Worm (Caenorhabditis elegans) whole organism, late embryonic: ENCODE measurements around the gene C53C11.2.
"Not testable (repeated sequence)": the region's sequence is repeated elsewhere in the genome, so short reads cannot be mapped to it uniquely, and the experiment has no call there.

ENCODE experiments used
- K09A11.1 ChIP-seq: sonication (generic microtip); optimal IDR thresholded peaks from 2 replicates; lab custom pipeline; 2017; ENCODE audit warnings: antibody characterized with exemption, mild to moderate bottlenecking, missing genetic modification characterization, missing compliant biosample characterization; ENCODE audit not compliant: insufficient read depth
- T23F11.4 ChIP-seq: fragments of 200-800 bp; sonication (Bioruptor generic); optimal IDR thresholded peaks from 2 replicates; lab custom pipeline; 2018; ENCODE audit warnings: mild to moderate bottlenecking, missing genetic modification characterization, missing compliant biosample characterization
- ama-1 ChIP-seq: fragments of 150-350 bp; optimal IDR thresholded peaks from 2 replicates; lab custom pipeline; 2014
- ceh-14 ChIP-seq: sonication (generic microtip); optimal IDR thresholded peaks from 2 replicates; lab custom pipeline; 2016; ENCODE audit warnings: missing genotype, missing genetic modification characterization, missing compliant biosample characterization
- ceh-18 ChIP-seq: sonication (generic microtip); optimal IDR thresholded peaks from 2 replicates; lab custom pipeline; 2016; ENCODE audit warnings: missing genetic modification characterization, missing compliant biosample characterization
- ceh-2 ChIP-seq: sonication (generic microtip); optimal IDR thresholded peaks from 2 replicates; lab custom pipeline; 2016; ENCODE audit warnings: missing genotype, missing genetic modification characterization, missing compliant biosample characterization
- ceh-24 ChIP-seq: sonication (generic microtip); optimal IDR thresholded peaks from 2 replicates; lab custom pipeline; 2016; ENCODE audit warnings: mild to moderate bottlenecking, missing genetic modification characterization, missing compliant biosample characterization
- ceh-30 ChIP-seq: fragments of 150-350 bp; optimal IDR thresholded peaks from 2 replicates; lab custom pipeline; 2014; ENCODE audit warnings: missing biosample characterization, missing genetic modification characterization
- ceh-31 ChIP-seq: sonication (generic microtip); optimal IDR thresholded peaks from 2 replicates; lab custom pipeline; 2016; ENCODE audit warnings: missing genetic modification characterization, missing compliant biosample characterization
- ceh-34 ChIP-seq: sonication (generic microtip); optimal IDR thresholded peaks from 2 replicates; lab custom pipeline; 2016; ENCODE audit warnings: mild to moderate bottlenecking, missing genetic modification characterization, missing compliant biosample characterization
- ceh-45 ChIP-seq: fragments of 200-800 bp; sonication (Bioruptor generic); IDR thresholded peaks from 2 replicates; pipeline ENCODE4 v1.3.6; 2022; ENCODE audit warnings: missing genetic modification reagents, missing genetic modification characterization, missing compliant biosample characterization
- ceh-9 ChIP-seq: sonication (generic microtip); optimal IDR thresholded peaks from 2 replicates; lab custom pipeline; 2016; ENCODE audit warnings: mild to moderate bottlenecking, missing genetic modification characterization, inconsistent platforms, missing compliant biosample characterization
- elt-2 ChIP-seq: sonication (generic microtip); optimal IDR thresholded peaks from 2 replicates; lab custom pipeline; 2016; ENCODE audit warnings: missing genetic modification reagents, missing genetic modification characterization, missing compliant biosample characterization
- ets-4 ChIP-seq: sonication (generic microtip); optimal IDR thresholded peaks from 2 replicates; lab custom pipeline; 2016; ENCODE audit warnings: missing genetic modification characterization, missing compliant biosample characterization
- fax-1 ChIP-seq: sonication (generic microtip); optimal IDR thresholded peaks from 2 replicates; lab custom pipeline; 2016; ENCODE audit warnings: missing genotype, missing genetic modification characterization, missing compliant biosample characterization
- fkh-10 ChIP-seq: fragments of 150-350 bp; optimal IDR thresholded peaks from 2 replicates; lab custom pipeline; 2014; ENCODE audit warnings: missing biosample characterization, missing genetic modification reagents, missing genetic modification characterization
- fkh-6 ChIP-seq: sonication (generic microtip); optimal IDR thresholded peaks from 2 replicates; lab custom pipeline; 2016; ENCODE audit warnings: missing genetic modification characterization, missing compliant biosample characterization
- hlh-13 ChIP-seq: fragments of 200-800 bp; sonication (Bioruptor generic); optimal IDR thresholded peaks from 2 replicates; lab custom pipeline; 2018; ENCODE audit warnings: mild to moderate bottlenecking, missing genetic modification characterization, missing compliant biosample characterization
- hlh-30 ChIP-seq: sonication (generic microtip); optimal IDR thresholded peaks from 2 replicates; lab custom pipeline; 2017; ENCODE audit warnings: antibody characterized with exemption, missing genetic modification characterization, missing compliant biosample characterization; ENCODE audit not compliant: insufficient read depth
- hlh-8 ChIP-seq: sonication (generic microtip); optimal IDR thresholded peaks from 2 replicates; lab custom pipeline; 2016; ENCODE audit warnings: missing genotype, missing genetic modification characterization, missing compliant biosample characterization
- lim-6 ChIP-seq: sonication (generic microtip); optimal IDR thresholded peaks from 2 replicates; lab custom pipeline; 2016; ENCODE audit warnings: missing genetic modification characterization, missing compliant biosample characterization
- lin-11 ChIP-seq: fragments of 200-800 bp; sonication (Bioruptor generic); optimal IDR thresholded peaks from 2 replicates; lab custom pipeline; 2018; ENCODE audit warnings: mild to moderate bottlenecking, missing genetic modification characterization, missing compliant biosample characterization
- mec-3 ChIP-seq: sonication (generic microtip); optimal IDR thresholded peaks from 2 replicates; lab custom pipeline; 2016; ENCODE audit warnings: borderline replicate concordance, missing genetic modification characterization, missing compliant biosample characterization
- nhr-11 ChIP-seq: fragments of 150-350 bp; optimal IDR thresholded peaks from 2 replicates; lab custom pipeline; 2014; ENCODE audit warnings: missing biosample characterization, missing genetic modification characterization
- nhr-232 ChIP-seq: sonication (generic microtip); optimal IDR thresholded peaks from 2 replicates; lab custom pipeline; 2016; ENCODE audit warnings: missing genetic modification characterization, missing compliant biosample characterization
- npax-4 ChIP-seq: sonication (generic microtip); optimal IDR thresholded peaks from 2 replicates; lab custom pipeline; 2016; ENCODE audit warnings: missing genetic modification characterization, missing compliant biosample characterization
- odd-2 ChIP-seq: sonication (generic microtip); optimal IDR thresholded peaks from 2 replicates; lab custom pipeline; 2017; ENCODE audit warnings: antibody characterized with exemption, mild to moderate bottlenecking, missing genetic modification characterization, missing compliant biosample characterization
- pha-2 ChIP-seq: sonication (generic microtip); optimal IDR thresholded peaks from 2 replicates; lab custom pipeline; 2017; ENCODE audit warnings: mild to moderate bottlenecking, missing genetic modification characterization, missing compliant biosample characterization
- pha-4 ChIP-seq: fragments of 150-350 bp; optimal IDR thresholded peaks from 2 replicates; lab custom pipeline; 2018; ENCODE audit warnings: missing biosample characterization, missing genetic modification reagents, missing genetic modification characterization
- pqm-1 ChIP-seq: sonication (generic microtip); optimal IDR thresholded peaks from 2 replicates; lab custom pipeline; 2016; ENCODE audit warnings: missing genetic modification characterization, missing compliant biosample characterization
- pros-1 ChIP-seq: fragments of 150-350 bp; optimal IDR thresholded peaks from 2 replicates; lab custom pipeline; 2014; ENCODE audit warnings: missing biosample characterization, missing genetic modification reagents, missing genetic modification characterization
- ref-2 ChIP-seq: sonication (generic microtip); optimal IDR thresholded peaks from 2 replicates; lab custom pipeline; 2016; ENCODE audit warnings: missing genetic modification characterization, missing compliant biosample characterization
- rnt-1 ChIP-seq: sonication (generic microtip); optimal IDR thresholded peaks from 2 replicates; lab custom pipeline; 2016; ENCODE audit warnings: missing genetic modification characterization, missing compliant biosample characterization
- sdc-2 ChIP-seq: sonication (generic microtip); optimal IDR thresholded peaks from 2 replicates; lab custom pipeline; 2016; ENCODE audit warnings: missing genotype, missing genetic modification characterization, missing compliant biosample characterization
- sox-4 ChIP-seq: sonication (generic microtip); optimal IDR thresholded peaks from 2 replicates; lab custom pipeline; 2017; ENCODE audit warnings: mild to moderate bottlenecking, missing genetic modification characterization, inconsistent platforms, missing compliant biosample characterization
- syd-9 ChIP-seq: sonication (generic microtip); optimal IDR thresholded peaks from 2 replicates; lab custom pipeline; 2016; ENCODE audit warnings: mild to moderate bottlenecking, missing genetic modification characterization, moderate library complexity, missing compliant biosample characterization
- tbx-2 ChIP-seq: sonication (generic microtip); optimal IDR thresholded peaks from 2 replicates; lab custom pipeline; 2016; ENCODE audit warnings: missing genetic modification characterization, missing compliant biosample characterization
- ttx-3 ChIP-seq: sonication (generic microtip); optimal IDR thresholded peaks from 2 replicates; lab custom pipeline; 2016; ENCODE audit warnings: missing genetic modification reagents, missing genetic modification characterization, missing compliant biosample characterization
- unc-3 ChIP-seq, 2 experiments: fragments of 200-800 bp in 1 of 2; sonication (Bioruptor generic) in 1 of 2; sonication (generic microtip) in 1 of 2; conservative IDR thresholded peaks in 1 of 2; optimal IDR thresholded peaks in 1 of 2; 2 replicates each; pipeline versions ENCODE4 v1.3.6 to Lab custom; 2016 to 2022; ENCODE audit warnings: missing compliant biosample characterization in 2 of 2, missing genetic modification characterization in 2 of 2, missing genetic modification reagents in 1 of 2
- unc-42 ChIP-seq: sonication (generic microtip); optimal IDR thresholded peaks from 2 replicates; lab custom pipeline; 2016; ENCODE audit warnings: missing genotype, missing genetic modification characterization, missing compliant biosample characterization
- unc-55 ChIP-seq: sonication (generic microtip); optimal IDR thresholded peaks from 2 replicates; lab custom pipeline; 2017; ENCODE audit warnings: missing biosample characterization, missing genetic modification reagents, missing genetic modification characterization
- ztf-16 ChIP-seq: sonication (generic microtip); optimal IDR thresholded peaks from 2 replicates; lab custom pipeline; 2017; ENCODE audit warnings: missing genetic modification characterization, missing compliant biosample characterization

C53C11.2 gene

ce11 chrX:17301900-17302299, 34.5 kb upstream of the C53C11.2 start, which contains the start of gene C33E10.10:
C33E10.10 (minus strand) TSS chrX:17302000.
- TF ChIP-seq ceh-31 (tag; lab: Kevin White, UChicago) (no peak), ceh-30 (tag; lab: Kevin White, UChicago) (no peak), fax-1 (no peak), T23F11.4 (GFP tag; lab: Kevin White, UChicago) (no peak), lim-6 (no peak), fkh-6 (tag; lab: Kevin White, UChicago) (no peak), rnt-1 (tag; lab: Kevin White, UChicago) (no peak), ceh-24 (no peak), ztf-16 (tag; lab: Kevin White, UChicago) (no peak), mec-3 (tag; lab: Kevin White, UChicago) (no peak), lin-11 (no peak), ceh-34 (tag; lab: Kevin White, UChicago) (no peak), hlh-8 (tag; lab: Kevin White, UChicago) (no peak), fkh-10 (no peak)

- TF ChIP-seq ceh-2 (tag; lab: Kevin White, UChicago) (no peak), pqm-1 (tag; lab: Kevin White, UChicago) (no peak), lim-6 (no peak)
Measured at ce11 chrX:17302419-17302818, 34.0 kb upstream of the C53C11.2 start, which contains the start of gene fbxa-120. fbxa-120 (plus strand) TSS chrX:17302719.

- TF ChIP-seq nhr-11 (tag; lab: Kevin White, UChicago); ceh-45; ets-4: not testable (repeated sequence)
Measured at ce11 chrX:17304920-17305319, 31.5 kb upstream of the C53C11.2 start, which contains the start of gene C33E10.1. C33E10.1 (plus strand) TSS chrX:17305220.

ce11 chrX:17310730-17311312, 25.6 kb upstream of the C53C11.2 start, which contains the start of gene C53C11.4:
C53C11.4 (plus strand) TSS chrX:17310908.
- TF ChIP-seq pha-2, ceh-14, ttx-3 (tag; lab: Kevin White, UChicago): not testable (repeated sequence)

- TF ChIP-seq mec-3 (tag; lab: Kevin White, UChicago) (peak; percentile 71), odd-2 (tag; lab: Kevin White, UChicago) (no peak), hlh-13 (GFP tag; lab: Kevin White, UChicago) (no peak), ets-4 (no peak), fax-1 (peak; percentile 35), unc-55 (GFP tag; lab: Kevin White, UChicago) (no peak), unc-42 (peak; percentile 88), pha-4 (tag; lab: Kevin White, UChicago) (no peak), hlh-8 (tag; lab: Kevin White, UChicago) (peak; percentile 13), ceh-45 (no peak), ceh-30 (tag; lab: Kevin White, UChicago) (no peak), sox-4 (tag; lab: Kevin White, UChicago) (peak; percentile 5), K09A11.1 (tag; lab: Kevin White, UChicago) (no peak), ceh-9 (tag; lab: Kevin White, UChicago) (no peak), npax-4 (no peak), ceh-31 (tag; lab: Kevin White, UChicago) (peak; percentile 82), ref-2 (tag; lab: Kevin White, UChicago) (peak; percentile 66), ceh-2 (tag; lab: Kevin White, UChicago) (peak; percentile 29), elt-2 (tag; lab: Kevin White, UChicago) (no peak), ceh-14 (tag; lab: Kevin White, UChicago) (peak; percentile 36), ceh-18 (tag; lab: Kevin White, UChicago) (peak; percentile 63), tbx-2 (tag; lab: Kevin White, UChicago) (peak; percentile 50), unc-3 (GFP tag; conservative IDR thresholded peaks at IDR 0.05; lab: Robert Waterston, UW) (no peak), unc-3 (tag; optimal IDR thresholded peaks at IDR 0.05; lab: Kevin White, UChicago) (no peak), nhr-11 (tag; lab: Kevin White, UChicago) (no peak), pha-2 (tag; lab: Kevin White, UChicago) (no peak), sdc-2 (tag; lab: Kevin White, UChicago) (peak; percentile 68), syd-9 (tag; lab: Kevin White, UChicago) (peak; percentile 24), nhr-232 (no peak), pros-1 (tag; lab: Kevin White, UChicago) (peak; percentile 63), fkh-6 (tag; lab: Kevin White, UChicago) (peak; percentile 15), hlh-30 (tag; lab: Kevin White, UChicago) (no peak), ama-1 (no peak)
Measured at ce11 chrX:17314948-17315347, 21.5 kb upstream of the C53C11.2 start.
